Worm (Caenorhabditis elegans) whole organism, L1 larva: Measurements from ENCODE around the gene H03G16.1.

Experiments used
- C16A3.4 ChIP-seq: fragments of 150-350 bp; optimal IDR thresholded peaks from 2 replicates; lab custom pipeline; 2014; ENCODE audit warnings: missing biosample characterization, missing genetic modification characterization
- Y116A8C.19 ChIP-seq: sonication (generic microtip); optimal IDR thresholded peaks from 2 replicates; lab custom pipeline; 2016; ENCODE audit warnings: missing compliant biosample characterization, missing genetic modification characterization, borderline replicate concordance
- alr-1 ChIP-seq: fragments of 200-800 bp; sonication (Bioruptor generic); optimal IDR thresholded peaks from 2 replicates; lab custom pipeline; 2018; ENCODE audit warnings: borderline replicate concordance, mild to moderate bottlenecking, missing genetic modification characterization, missing compliant biosample characterization
- blmp-1 ChIP-seq: fragments of 150-350 bp; optimal IDR thresholded peaks from 2 replicates; lab custom pipeline; 2014; ENCODE audit warnings: missing biosample characterization, missing genetic modification characterization
- ceh-63 ChIP-seq: fragments of 200-800 bp; sonication (Bioruptor generic); optimal IDR thresholded peaks from 2 replicates; lab custom pipeline; 2018; ENCODE audit warnings: mild to moderate bottlenecking, missing genetic modification characterization, missing compliant biosample characterization
- ceh-8 ChIP-seq: fragments of 200-800 bp; sonication (Bioruptor generic); optimal IDR thresholded peaks from 2 replicates; lab custom pipeline; 2018; ENCODE audit warnings: mild to moderate bottlenecking, missing genetic modification characterization, moderate library complexity, missing compliant biosample characterization
- ceh-82 ChIP-seq, 3 experiments: fragments of 150-350 bp in 1 of 3; sonication (generic microtip) in 2 of 3; optimal IDR thresholded peaks; 2 replicates each; lab custom pipeline; 2014 to 2017; ENCODE audit warnings: missing biosample characterization in 3 of 3, missing genetic modification characterization in 3 of 3
- dsc-1 ChIP-seq: sonication (generic microtip); optimal IDR thresholded peaks from 2 replicates; lab custom pipeline; 2016; ENCODE audit warnings: mild to moderate bottlenecking, missing genetic modification characterization, missing compliant biosample characterization
- efl-3 ChIP-seq: fragments of 200-800 bp; sonication (Bioruptor generic); optimal IDR thresholded peaks from 2 replicates; lab custom pipeline; 2018; ENCODE audit warnings: mild to moderate bottlenecking, missing genetic modification characterization, missing compliant biosample characterization
- egl-13 ChIP-seq: sonication (generic microtip); optimal IDR thresholded peaks from 2 replicates; lab custom pipeline; 2016; ENCODE audit warnings: missing genotype, missing genetic modification reagents, missing genetic modification characterization, missing compliant biosample characterization
- elt-3 ChIP-seq, 6 experiments: fragments of 150-350 bp in 1 of 6; sonication (generic microtip); optimal IDR thresholded peaks; 2 replicates each; lab custom pipeline; 2017 to 2018; ENCODE audit warnings: missing biosample characterization in 6 of 6, missing genetic modification characterization in 6 of 6, inconsistent platforms in 1 of 6
- ets-5 ChIP-seq: fragments of 200-800 bp; sonication (Bioruptor generic); IDR thresholded peaks from 2 replicates; pipeline ENCODE4 v1.3.6; 2022; ENCODE audit warnings: missing genetic modification characterization, missing compliant biosample characterization
- fkh-4 ChIP-seq: sonication (generic microtip); optimal IDR thresholded peaks from 2 replicates; lab custom pipeline; 2016; ENCODE audit warnings: missing compliant biosample characterization, missing genetic modification characterization, borderline replicate concordance
- fkh-8 ChIP-seq: sonication (generic microtip); optimal IDR thresholded peaks from 2 replicates; lab custom pipeline; 2016; ENCODE audit warnings: mild to moderate bottlenecking, missing genetic modification characterization, missing compliant biosample characterization
- irx-1 ChIP-seq: sonication (generic microtip); optimal IDR thresholded peaks from 2 replicates; lab custom pipeline; 2016; ENCODE audit warnings: missing genetic modification characterization, missing compliant biosample characterization
- isw-1 ChIP-seq: fragments of 200-800 bp; sonication (Bioruptor generic); IDR thresholded peaks from 2 replicates; pipeline ENCODE4 v1.3.6; 2022; ENCODE audit warnings: missing genetic modification characterization, missing compliant biosample characterization
- lin-14 ChIP-seq: fragments of 200-800 bp; sonication (Bioruptor generic); optimal IDR thresholded peaks from 2 replicates; lab custom pipeline; 2018; ENCODE audit warnings: mild to moderate bottlenecking, missing genetic modification characterization, moderate library complexity, missing compliant biosample characterization
- mdl-1 ChIP-seq, 2 experiments: fragments of 150-350 bp; optimal IDR thresholded peaks; 2 replicates each; lab custom pipeline; 2014 to 2017; ENCODE audit warnings: missing biosample characterization in 2 of 2, missing genetic modification characterization in 2 of 2, inconsistent platforms in 1 of 2
- mep-1 ChIP-seq: fragments of 150-350 bp; optimal IDR thresholded peaks from 2 replicates; lab custom pipeline; 2014; ENCODE audit warnings: missing biosample characterization, missing genetic modification characterization
- nhr-237 ChIP-seq: fragments of 150-350 bp; optimal IDR thresholded peaks from 2 replicates; lab custom pipeline; 2014; ENCODE audit warnings: missing biosample characterization, missing genetic modification characterization
- nhr-71 ChIP-seq: sonication (generic microtip); optimal IDR thresholded peaks from 2 replicates; lab custom pipeline; 2016; ENCODE audit warnings: mild to moderate bottlenecking, missing genetic modification characterization, moderate library complexity, missing compliant biosample characterization
- nhr-85 ChIP-seq: sonication (generic microtip); peaks from one replicate; lab custom pipeline; 2016; ENCODE audit warnings: missing genetic modification characterization, inconsistent platforms, missing compliant biosample characterization
- rnt-1 ChIP-seq: sonication (generic microtip); optimal IDR thresholded peaks from 2 replicates; lab custom pipeline; 2016; ENCODE audit warnings: mild to moderate bottlenecking, missing genetic modification characterization, moderate library complexity, missing compliant biosample characterization
- skn-1 ChIP-seq: fragments of 150-350 bp; optimal IDR thresholded peaks from 2 replicates; lab custom pipeline; 2014; ENCODE audit warnings: missing biosample characterization, missing genetic modification characterization
- snu-23 ChIP-seq: sonication (generic microtip); optimal IDR thresholded peaks from 2 replicates; lab custom pipeline; 2016; ENCODE audit warnings: missing genetic modification characterization, missing compliant biosample characterization
- sox-4 ChIP-seq: sonication (generic microtip); optimal IDR thresholded peaks from 2 replicates; lab custom pipeline; 2016; ENCODE audit warnings: missing genetic modification characterization, missing compliant biosample characterization
- unc-62 ChIP-seq: fragments of 150-350 bp; optimal IDR thresholded peaks from 2 replicates; lab custom pipeline; 2014; ENCODE audit warnings: missing biosample characterization, missing genetic modification reagents, missing genetic modification characterization
- unc-86 ChIP-seq: sonication (generic microtip); optimal IDR thresholded peaks from 2 replicates; lab custom pipeline; 2016; ENCODE audit warnings: missing genetic modification characterization, missing compliant biosample characterization
- unc-98 ChIP-seq: fragments of 200-800 bp; sonication (Bioruptor generic); IDR thresholded peaks from 2 replicates; pipeline ENCODE4 v1.3.6; 2022; ENCODE audit warnings: missing genetic modification characterization, missing compliant biosample characterization
- vab-15 ChIP-seq: sonication (generic microtip); optimal IDR thresholded peaks from 2 replicates; lab custom pipeline; 2017; ENCODE audit warnings: missing genotype, mild to moderate bottlenecking, missing genetic modification characterization, missing compliant biosample characterization
- xbp-1 ChIP-seq: sonication (generic microtip); optimal IDR thresholded peaks from 2 replicates; lab custom pipeline; 2016; ENCODE audit warnings: missing genetic modification characterization, missing compliant biosample characterization
- zip-4 ChIP-seq: fragments of 200-800 bp; sonication (Bioruptor generic); optimal IDR thresholded peaks from 2 replicates; lab custom pipeline; 2018; ENCODE audit warnings: mild to moderate bottlenecking, missing genetic modification characterization, moderate library complexity, missing compliant biosample characterization

Gene H03G16.1

DNA sequence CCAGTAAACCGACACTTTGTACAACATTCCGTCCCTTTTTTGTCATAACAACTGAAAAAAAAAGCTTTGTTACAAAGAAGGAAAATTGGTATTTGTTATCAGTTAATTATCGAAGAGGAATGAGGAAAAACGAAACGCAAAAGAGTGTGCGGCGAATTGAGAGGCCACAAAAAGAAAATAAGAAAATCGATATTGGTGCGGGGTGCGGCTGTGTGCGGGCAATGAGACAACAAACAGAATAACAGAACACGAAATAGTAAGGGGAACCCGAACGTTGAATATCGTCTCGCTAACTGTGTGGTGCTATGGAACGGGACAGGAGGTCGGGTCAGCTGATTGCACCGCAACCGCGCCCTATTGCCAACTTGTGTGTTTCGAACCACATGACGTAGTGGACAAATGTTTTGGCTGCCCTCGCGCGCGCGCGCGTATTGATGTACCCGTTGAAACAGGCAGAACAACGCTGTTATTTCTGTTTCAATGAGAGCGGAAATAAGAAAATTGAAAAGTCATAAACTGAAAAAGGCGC, 13.1 kb upstream of the H03G16.1 start, which contains the start of gene C18B12.4 (continued):
- peak; percentile 70 for TF ChIP-seq irx-1
- TF ChIP-seq vab-15 (tag; lab: Kevin White, UChicago), result peak; percentile 89
- no peak for TF ChIP-seq Y116A8C.19 (tag; lab: Kevin White, UChicago)

DNA sequence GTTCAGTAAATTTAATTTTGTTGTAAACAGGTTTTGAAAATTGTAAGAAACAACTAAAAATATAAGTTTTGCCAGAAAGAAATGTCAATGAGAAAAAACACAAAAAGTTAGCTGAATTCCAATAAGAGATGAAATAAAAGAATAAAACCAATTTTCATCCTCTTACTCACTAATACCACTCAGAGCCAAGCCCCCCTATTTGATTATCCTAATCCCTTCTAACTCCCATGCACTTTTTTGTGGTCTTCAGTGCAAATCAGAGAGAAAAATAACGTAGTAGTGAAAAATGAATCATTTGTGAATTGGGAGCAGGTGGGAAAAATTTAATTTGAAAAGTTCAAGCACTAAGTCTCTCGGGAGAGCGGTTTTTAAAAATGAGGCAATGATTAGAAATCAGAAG, 12.3 kb upstream of the H03G16.1 start:
- no peak for TF ChIP-seq ceh-82 (tag; optimal IDR thresholded peaks at IDR 0.05; lab: Kevin White, UChicago)
- TF ChIP-seq fkh-8, result peak; percentile 9

DNA sequence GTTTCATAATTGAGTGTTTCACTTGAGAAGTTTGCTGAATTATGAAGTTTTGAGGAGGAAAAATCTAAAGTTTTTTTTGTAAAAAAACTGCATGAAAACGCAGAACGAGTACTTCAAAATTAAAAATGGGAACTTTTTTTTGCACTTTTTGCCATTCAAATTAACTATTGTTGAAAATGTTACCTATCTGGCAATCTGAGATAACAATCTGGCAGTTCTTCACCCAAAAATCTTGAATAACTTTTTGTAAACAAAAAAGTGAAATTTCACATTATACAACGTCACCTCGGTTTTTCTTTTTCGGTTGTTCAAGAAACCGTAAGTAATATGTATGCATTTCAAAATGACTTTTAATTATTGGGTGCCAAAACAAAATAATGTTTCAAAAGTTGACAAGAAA, 11.1 kb upstream of the H03G16.1 start:
- TF ChIP-seq ceh-82 (tag; optimal IDR thresholded peaks at IDR 0.05; lab: Kevin White, UChicago) (no peak), nhr-85 (peak; percentile 64), lin-14 (GFP tag; lab: Kevin White, UChicago) (peak; percentile 31), blmp-1 (tag; lab: Kevin White, UChicago) (peak; percentile 23)

DNA sequence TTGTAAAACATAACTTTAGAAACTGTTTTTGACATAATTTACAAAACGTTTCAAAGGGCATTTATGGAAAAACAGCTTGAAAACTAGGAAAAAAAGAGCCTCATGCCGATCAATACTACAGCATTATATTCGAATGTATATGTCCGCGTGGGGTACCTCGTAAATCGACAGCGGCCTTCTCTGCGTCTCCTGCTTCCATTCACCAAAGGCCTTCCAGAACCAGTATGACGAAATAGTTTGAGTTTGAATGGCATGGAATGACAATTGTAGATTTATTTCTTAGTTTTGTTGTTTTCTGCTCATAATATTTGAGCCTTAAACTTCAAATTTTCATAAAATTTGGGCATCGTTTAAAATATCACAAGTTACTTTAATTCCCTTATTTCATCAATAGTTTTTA, 8.3 kb upstream of the H03G16.1 start:
- peak; percentile 9 for TF ChIP-seq rnt-1 (tag; lab: Kevin White, UChicago)
- TF ChIP-seq skn-1, result peak; percentile 49
- TF ChIP-seq unc-62 (GFP tag; lab: Kevin White, UChicago), result no peak
- TF ChIP-seq elt-3 (tag; optimal IDR thresholded peaks at IDR 0.05; lab: Kevin White, UChicago), result no peak
- peak; percentile 13 for TF ChIP-seq zip-4 (GFP tag; lab: Kevin White, UChicago)
- TF ChIP-seq mep-1 (tag; lab: Kevin White, UChicago), result peak; percentile 1
- TF ChIP-seq egl-13 (tag; lab: Kevin White, UChicago), result no peak
- TF ChIP-seq ceh-82 (tag; optimal IDR thresholded peaks at IDR 0.05; lab: Kevin White, UChicago), result peak in 1 of 3 experiments; percentile 1
- peak; percentile 15 for TF ChIP-seq nhr-71 (tag; lab: Kevin White, UChicago)
- no peak for TF ChIP-seq fkh-8
- TF ChIP-seq sox-4 (tag; lab: Kevin White, UChicago), result no peak
- TF ChIP-seq lin-14 (GFP tag; lab: Kevin White, UChicago), result peak; percentile 47

DNA sequence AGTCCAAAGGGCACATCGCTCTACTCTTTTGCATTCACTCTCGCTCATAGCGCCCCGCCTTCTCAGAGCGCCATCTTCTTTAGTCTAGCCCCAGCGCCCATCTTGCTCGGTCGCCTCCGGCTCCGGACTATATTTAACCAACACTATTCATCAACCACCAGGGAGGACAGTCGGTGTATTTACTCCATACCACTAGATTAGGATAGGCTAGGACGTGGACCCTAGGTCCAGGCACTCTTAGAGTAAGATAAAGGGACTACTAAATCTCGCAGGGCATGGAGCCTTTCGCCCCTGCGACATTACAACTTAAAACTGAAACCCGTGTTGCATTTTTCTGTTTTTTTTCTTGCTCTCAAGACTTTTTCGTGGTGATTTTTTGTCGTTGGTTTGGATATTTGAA, 6.1 kb upstream of the H03G16.1 start:
- TF ChIP-seq snu-23 (GFP tag; lab: Kevin White, UChicago) (no peak), unc-98 (GFP tag; lab: Robert Waterston, UW) (no peak), C16A3.4 (tag; lab: Kevin White, UChicago) (no peak), mdl-1 (tag; optimal IDR thresholded peaks at IDR 0.05; lab: Kevin White, UChicago) (no peak), lin-14 (GFP tag; lab: Kevin White, UChicago) (no peak), ceh-63 (GFP tag; lab: Kevin White, UChicago) (no peak), fkh-4 (tag; lab: Kevin White, UChicago) (no peak), ceh-8 (GFP tag; lab: Kevin White, UChicago) (no peak), ets-5 (GFP tag; lab: Robert Waterston, UW) (no peak), unc-86 (tag; lab: Kevin White, UChicago) (no peak), efl-3 (GFP tag; lab: Kevin White, UChicago) (no peak), dsc-1 (tag; lab: Kevin White, UChicago) (no peak), alr-1 (tag; lab: Kevin White, UChicago) (no peak), isw-1 (no peak), xbp-1 (tag; lab: Kevin White, UChicago) (no peak), nhr-237 (tag; lab: Kevin White, UChicago) (no peak)
